Worm (Caenorhabditis elegans): Measurements from ENCODE around the gene mab-9.
A peak's percentile ranks its signal among the peaks of the same experiment; 100 is the strongest.

The mab-9 gene

DNA sequence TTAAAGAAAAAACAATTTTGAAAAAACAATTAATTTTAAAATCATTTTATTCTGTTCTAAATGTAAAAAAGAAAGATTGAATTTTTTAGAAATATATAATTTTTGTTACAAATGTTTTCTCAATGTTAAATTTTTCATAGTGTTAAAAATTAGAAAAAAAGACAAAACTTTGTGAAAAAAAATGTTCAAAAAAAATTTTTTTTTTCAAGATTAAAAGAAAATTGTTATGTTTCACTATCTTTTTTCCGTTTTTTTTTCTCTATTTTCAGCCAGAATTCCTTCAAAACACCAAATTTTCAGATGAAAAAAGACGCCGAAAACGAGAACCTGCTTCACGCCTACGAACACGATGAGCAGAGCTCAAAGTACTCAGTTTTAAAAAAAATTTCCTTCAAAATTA, 20.7 kb upstream of the mab-9 start, which contains the start of gene sms-5:
Gene sms-5 (plus strand): TSS at position 301 of the 400 bp plus-strand sequence.
- TF ChIP-seq scrt-1 (GFP tag; IDR thresholded peaks at IDR 0.05): no peak
- no peak for TF ChIP-seq aly-1 (tag; optimal IDR thresholded peaks at IDR 0.05)
- no peak for TF ChIP-seq ets-7 (tag; optimal IDR thresholded peaks at IDR 0.05)
- no peak for TF ChIP-seq B0310.2 (tag; optimal IDR thresholded peaks at IDR 0.05)
- no peak for TF ChIP-seq hmbx-1 (tag; optimal IDR thresholded peaks at IDR 0.05)
- no peak for TF ChIP-seq ceh-13 (GFP tag; optimal IDR thresholded peaks at IDR 0.05)
- TF ChIP-seq pes-1 (GFP tag; IDR thresholded peaks at IDR 0.05): no peak
- no peak for TF ChIP-seq hnd-1 (tag; optimal IDR thresholded peaks at IDR 0.05)
- TF ChIP-seq flt-1 (GFP tag; IDR thresholded peaks at IDR 0.05): no peak
- no peak for TF ChIP-seq ceh-36 (tag; optimal IDR thresholded peaks at IDR 0.05)
- no peak for TF ChIP-seq tra-4 (tag; optimal IDR thresholded peaks at IDR 0.05)
- no peak for TF ChIP-seq ama-1 (optimal IDR thresholded peaks at IDR 0.05)
- no peak for TF ChIP-seq hmg-4 (GFP tag; optimal IDR thresholded peaks at IDR 0.05)
- no peak for TF ChIP-seq tbx-11 (GFP tag; IDR thresholded peaks at IDR 0.05)

- no peak for TF ChIP-seq hmbx-1 (tag; optimal IDR thresholded peaks at IDR 0.05)
- TF ChIP-seq aly-1 (tag; optimal IDR thresholded peaks at IDR 0.05): no peak
- TF ChIP-seq pes-1 (GFP tag; IDR thresholded peaks at IDR 0.05): no peak
- TF ChIP-seq sea-1 (GFP tag; conservative IDR thresholded peaks at IDR 0.05): no peak
- TF ChIP-seq flt-1 (GFP tag; IDR thresholded peaks at IDR 0.05): no peak
- TF ChIP-seq hmg-4 (GFP tag; optimal IDR thresholded peaks at IDR 0.05): no peak
- no peak for TF ChIP-seq scrt-1 (GFP tag; IDR thresholded peaks at IDR 0.05)
- no peak for TF ChIP-seq tra-4 (tag; optimal IDR thresholded peaks at IDR 0.05)
- TF ChIP-seq B0310.2 (tag; optimal IDR thresholded peaks at IDR 0.05): no peak
- TF ChIP-seq hnd-1 (tag; optimal IDR thresholded peaks at IDR 0.05): no peak
- TF ChIP-seq tbx-37 (GFP tag; conservative IDR thresholded peaks at IDR 0.05): no peak
- TF ChIP-seq ceh-13 (GFP tag; optimal IDR thresholded peaks at IDR 0.05): no peak
- no peak for TF ChIP-seq ceh-36 (tag; optimal IDR thresholded peaks at IDR 0.05)
- no peak for TF ChIP-seq ets-7 (tag; optimal IDR thresholded peaks at IDR 0.05)
- no peak for TF ChIP-seq tbx-11 (GFP tag; IDR thresholded peaks at IDR 0.05)
- no peak for TF ChIP-seq ama-1 (optimal IDR thresholded peaks at IDR 0.05)
Measured at ce11 chrII:502638-503037, 13.2 kb upstream of the mab-9 start.

- TF ChIP-seq F13C5.2 (tag; optimal IDR thresholded peaks at IDR 0.05) (peak; percentile 57), flt-1 (GFP tag; IDR thresholded peaks at IDR 0.05) (no peak), pes-1 (GFP tag; IDR thresholded peaks at IDR 0.05) (no peak)
Measured at ce11 chrII:506069-506468, 9.8 kb upstream of the mab-9 start.

ce11 chrII:508603-509002, 7.2 kb upstream of the mab-9 start:
- TF ChIP-seq tbx-37 (GFP tag; conservative IDR thresholded peaks at IDR 0.05): no peak
- no peak for TF ChIP-seq ama-1 (optimal IDR thresholded peaks at IDR 0.05)
- TF ChIP-seq F13C5.2 (tag; optimal IDR thresholded peaks at IDR 0.05): no peak
- TF ChIP-seq ets-7 (tag; optimal IDR thresholded peaks at IDR 0.05): no peak
- TF ChIP-seq scrt-1 (GFP tag; IDR thresholded peaks at IDR 0.05): no peak
- no peak for TF ChIP-seq sea-1 (GFP tag; conservative IDR thresholded peaks at IDR 0.05)
- no peak for TF ChIP-seq ceh-36 (tag; optimal IDR thresholded peaks at IDR 0.05)
- no peak for TF ChIP-seq flt-1 (GFP tag; IDR thresholded peaks at IDR 0.05)
- no peak for TF ChIP-seq hmbx-1 (tag; optimal IDR thresholded peaks at IDR 0.05)
- TF ChIP-seq tbx-11 (GFP tag; IDR thresholded peaks at IDR 0.05): no peak
- no peak for TF ChIP-seq B0310.2 (tag; optimal IDR thresholded peaks at IDR 0.05)
- no peak for TF ChIP-seq aly-1 (tag; optimal IDR thresholded peaks at IDR 0.05)
- no peak for TF ChIP-seq pes-1 (GFP tag; IDR thresholded peaks at IDR 0.05)
- TF ChIP-seq hmg-4 (GFP tag; optimal IDR thresholded peaks at IDR 0.05): no peak

- TF ChIP-seq tbx-37 (GFP tag; conservative IDR thresholded peaks at IDR 0.05) (no peak), sea-1 (GFP tag; conservative IDR thresholded peaks at IDR 0.05) (no peak), scrt-1 (GFP tag; IDR thresholded peaks at IDR 0.05) (no peak), tbx-11 (GFP tag; IDR thresholded peaks at IDR 0.05) (no peak), tra-4 (tag; optimal IDR thresholded peaks at IDR 0.05) (no peak), flt-1 (GFP tag; IDR thresholded peaks at IDR 0.05) (no peak), pes-1 (GFP tag; IDR thresholded peaks at IDR 0.05) (no peak), hmg-4 (GFP tag; optimal IDR thresholded peaks at IDR 0.05) (no peak), F13C5.2 (tag; optimal IDR thresholded peaks at IDR 0.05) (no peak), B0310.2 (tag; optimal IDR thresholded peaks at IDR 0.05) (no peak), hnd-1 (tag; optimal IDR thresholded peaks at IDR 0.05) (no peak), ama-1 (optimal IDR thresholded peaks at IDR 0.05) (no peak), ceh-13 (GFP tag; optimal IDR thresholded peaks at IDR 0.05) (no peak), aly-1 (tag; optimal IDR thresholded peaks at IDR 0.05) (no peak), ceh-36 (tag; optimal IDR thresholded peaks at IDR 0.05) (no peak), hmbx-1 (tag; optimal IDR thresholded peaks at IDR 0.05) (no peak), ets-7 (tag; optimal IDR thresholded peaks at IDR 0.05) (no peak)
Measured at ce11 chrII:509230-509629, 6.6 kb upstream of the mab-9 start, which contains the start of gene srh-105. Gene srh-105 (minus strand): TSS chrII:509330.

DNA sequence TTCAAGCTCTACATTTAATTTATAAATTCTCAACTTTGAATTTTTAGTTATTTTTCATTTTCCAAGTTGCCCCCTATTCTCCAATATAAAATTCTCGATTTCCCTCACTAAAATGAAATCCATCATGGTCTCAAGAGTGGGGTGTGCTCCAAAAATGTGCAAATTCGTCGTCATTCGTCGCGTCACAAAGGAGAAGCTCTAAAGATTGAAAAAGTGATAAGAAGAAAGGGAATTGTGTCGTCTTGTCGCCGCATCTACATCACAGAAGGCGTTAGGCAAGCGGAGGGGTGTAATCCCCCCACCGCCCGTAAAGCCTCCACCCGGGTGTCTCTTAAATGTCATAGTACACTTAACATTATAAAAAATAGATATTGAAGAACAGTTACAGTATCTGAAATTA, 3.9 kb upstream of the mab-9 start:
- TF ChIP-seq flt-1 (GFP tag; IDR thresholded peaks at IDR 0.05): no peak
- no peak for TF ChIP-seq hmg-4 (GFP tag; optimal IDR thresholded peaks at IDR 0.05)
- TF ChIP-seq aly-1 (tag; optimal IDR thresholded peaks at IDR 0.05): no peak

- TF ChIP-seq sea-1 (GFP tag; conservative IDR thresholded peaks at IDR 0.05): no peak
- TF ChIP-seq hmbx-1 (tag; optimal IDR thresholded peaks at IDR 0.05): no peak
- no peak for TF ChIP-seq tra-4 (tag; optimal IDR thresholded peaks at IDR 0.05)
- TF ChIP-seq B0310.2 (tag; optimal IDR thresholded peaks at IDR 0.05): no peak
- no peak for TF ChIP-seq scrt-1 (GFP tag; IDR thresholded peaks at IDR 0.05)
- TF ChIP-seq tbx-11 (GFP tag; IDR thresholded peaks at IDR 0.05): no peak
- no peak for TF ChIP-seq aly-1 (tag; optimal IDR thresholded peaks at IDR 0.05)
- no peak for TF ChIP-seq F13C5.2 (tag; optimal IDR thresholded peaks at IDR 0.05)
- TF ChIP-seq ama-1 (optimal IDR thresholded peaks at IDR 0.05): no peak
Measured at ce11 chrII:512630-513029, 3.2 kb upstream of the mab-9 start.

DNA sequence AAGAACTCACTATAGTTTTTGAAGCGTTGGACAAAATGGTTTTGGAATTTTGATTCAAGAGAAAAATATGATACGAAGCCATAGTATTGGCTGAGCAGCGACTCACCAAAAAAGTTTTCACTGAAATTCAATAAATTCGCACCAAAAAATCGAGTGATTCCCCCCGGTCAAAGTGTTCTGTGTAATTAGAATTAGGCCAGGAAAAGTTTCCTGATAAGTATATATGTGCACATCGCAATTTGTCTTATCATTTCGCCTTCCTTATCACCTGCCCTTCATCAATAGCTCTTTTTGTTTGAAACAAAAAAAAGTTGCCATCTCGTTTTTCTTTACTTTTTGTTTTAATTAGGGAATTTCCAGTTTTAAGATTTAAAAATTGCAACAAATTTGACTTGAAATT, 5.9 kb downstream of the mab-9 start:
- TF ChIP-seq ceh-36 (tag; optimal IDR thresholded peaks at IDR 0.05): no peak
- TF ChIP-seq ama-1 (optimal IDR thresholded peaks at IDR 0.05): no peak
- no peak for TF ChIP-seq sea-1 (GFP tag; conservative IDR thresholded peaks at IDR 0.05)
- no peak for TF ChIP-seq hmbx-1 (tag; optimal IDR thresholded peaks at IDR 0.05)
- TF ChIP-seq tbx-37 (GFP tag; conservative IDR thresholded peaks at IDR 0.05): no peak
- no peak for TF ChIP-seq tbx-11 (GFP tag; IDR thresholded peaks at IDR 0.05)
- TF ChIP-seq pes-1 (GFP tag; IDR thresholded peaks at IDR 0.05): no peak
- TF ChIP-seq flt-1 (GFP tag; IDR thresholded peaks at IDR 0.05): no peak
- no peak for TF ChIP-seq hnd-1 (tag; optimal IDR thresholded peaks at IDR 0.05)
- no peak for TF ChIP-seq aly-1 (tag; optimal IDR thresholded peaks at IDR 0.05)
- no peak for TF ChIP-seq hmg-4 (GFP tag; optimal IDR thresholded peaks at IDR 0.05)
- TF ChIP-seq B0310.2 (tag; optimal IDR thresholded peaks at IDR 0.05): no peak
